Worm (Caenorhabditis elegans): Measurements from ENCODE around the gene F54D5.17.
"Not testable (repeated sequence)": the region's sequence is repeated elsewhere in the genome, so short reads cannot be mapped to it uniquely, and the experiment has no call there.

The F54D5.17 gene

DNA sequence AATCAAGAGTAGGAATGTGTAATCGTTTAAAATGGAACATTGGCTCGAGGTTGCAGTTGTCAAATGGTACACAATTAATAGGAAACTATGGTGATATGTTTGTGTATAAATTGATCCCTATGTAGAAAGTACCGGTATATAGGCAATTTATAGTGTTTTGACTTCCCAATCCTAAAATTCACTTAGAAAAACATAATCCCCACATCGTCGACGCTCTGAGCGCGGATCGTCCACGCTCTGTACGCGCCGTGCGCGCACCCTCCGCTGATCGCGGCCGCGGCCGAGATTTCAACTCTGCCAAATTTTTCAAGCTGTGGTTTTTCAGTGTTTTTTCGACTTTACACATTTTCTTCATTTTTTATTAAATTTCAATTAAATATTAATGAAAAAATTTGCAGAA is at the start of gene F54D5.17:
TSS of gene F54D5.17 (plus strand) at position 301 of the 400 bp plus-strand sequence.
- TF ChIP-seq unc-62 (GFP tag; optimal IDR thresholded peaks at IDR 0.05), result no peak

DNA sequence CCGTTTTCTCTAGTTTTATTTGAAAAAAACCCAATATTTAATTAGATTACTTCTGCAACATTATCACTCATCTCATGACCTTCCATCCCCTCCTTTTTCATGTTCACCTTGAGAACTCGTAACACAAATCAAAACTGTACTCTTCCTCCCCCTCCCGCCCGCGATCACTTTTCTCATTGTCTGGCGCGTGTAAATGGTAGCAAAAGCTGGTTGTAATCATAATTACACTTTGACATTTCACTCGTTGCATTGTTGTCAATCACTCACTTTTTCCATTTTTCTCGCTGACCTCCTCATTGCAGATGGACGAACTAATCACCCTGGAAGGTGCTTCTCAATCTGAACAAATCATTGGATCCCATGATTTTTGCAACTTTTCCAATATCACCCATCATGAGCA is 46.1 kb upstream of the F54D5.17 start, which contains the start of gene npr-41:
TSS of gene npr-41 (plus strand) at position 301 of the 400 bp plus-strand sequence.
- no peak for TF ChIP-seq unc-62 (GFP tag; optimal IDR thresholded peaks at IDR 0.05)

DNA sequence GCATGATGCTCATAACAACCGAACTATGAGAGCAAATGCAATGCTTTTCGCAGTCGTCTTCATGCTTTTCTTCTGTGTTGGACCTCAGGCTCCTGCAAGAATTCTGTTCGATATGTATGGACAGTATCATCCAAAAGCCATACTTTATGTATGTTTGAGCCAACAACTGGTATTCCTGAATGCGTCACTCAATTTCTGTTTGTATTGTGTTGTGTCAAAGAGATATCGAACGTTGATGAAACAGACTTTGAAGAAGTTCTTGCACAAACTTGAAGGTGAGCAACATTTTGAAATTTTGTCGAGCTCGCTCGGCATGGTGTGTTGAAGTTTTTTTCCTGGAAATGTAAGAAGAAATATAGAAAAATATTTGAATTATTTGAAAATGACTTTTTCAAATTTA is 43.5 kb upstream of the F54D5.17 start:
- TF ChIP-seq unc-62 (GFP tag; optimal IDR thresholded peaks at IDR 0.05), result no peak

DNA sequence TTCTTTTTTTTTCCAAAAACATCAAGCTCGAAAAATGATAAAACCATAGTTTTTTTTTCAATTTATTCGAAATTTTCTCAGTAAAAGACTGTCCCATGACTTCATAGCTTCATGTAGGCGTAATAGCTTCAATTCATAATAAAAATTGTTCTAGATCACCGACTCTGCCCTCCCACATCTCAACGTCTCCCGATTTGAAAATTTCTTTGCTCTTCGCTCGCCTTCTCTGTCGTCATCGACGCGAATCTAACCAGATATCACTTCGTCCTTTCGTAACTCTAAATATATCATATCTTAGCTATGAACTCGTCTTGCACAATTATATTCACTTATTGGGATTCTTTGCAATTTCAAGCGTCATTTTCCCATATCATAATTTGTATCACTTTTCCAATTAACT is 41.7 kb upstream of the F54D5.17 start, which contains the start of gene srh-44:
TSS of gene srh-44 (plus strand) at position 301 of the 400 bp plus-strand sequence.
- no peak for TF ChIP-seq unc-62 (GFP tag; optimal IDR thresholded peaks at IDR 0.05)

DNA sequence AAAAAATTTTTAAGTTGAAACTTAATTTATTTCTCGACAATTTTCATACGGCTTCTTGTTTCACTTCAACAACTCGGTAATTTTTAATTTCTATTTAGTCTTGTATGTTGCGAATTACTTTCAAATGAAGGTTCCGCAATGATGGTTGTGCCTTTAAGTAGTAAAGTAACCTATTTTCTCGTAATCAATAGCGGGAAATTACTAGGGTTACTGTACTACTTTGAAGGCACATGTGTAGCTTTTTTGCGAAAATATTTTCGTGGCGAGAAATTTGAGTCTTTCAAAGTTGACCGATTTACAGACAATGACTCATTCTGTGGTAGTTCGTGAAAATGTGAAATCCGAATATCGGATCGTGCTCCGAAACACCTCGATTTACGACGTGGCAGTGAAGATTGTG is 38.3 kb upstream of the F54D5.17 start, which contains the start of gene B0334.10:
TSS of gene B0334.10 (plus strand) at position 301 of the 400 bp plus-strand sequence.
- no peak for TF ChIP-seq unc-62 (GFP tag; optimal IDR thresholded peaks at IDR 0.05)

DNA sequence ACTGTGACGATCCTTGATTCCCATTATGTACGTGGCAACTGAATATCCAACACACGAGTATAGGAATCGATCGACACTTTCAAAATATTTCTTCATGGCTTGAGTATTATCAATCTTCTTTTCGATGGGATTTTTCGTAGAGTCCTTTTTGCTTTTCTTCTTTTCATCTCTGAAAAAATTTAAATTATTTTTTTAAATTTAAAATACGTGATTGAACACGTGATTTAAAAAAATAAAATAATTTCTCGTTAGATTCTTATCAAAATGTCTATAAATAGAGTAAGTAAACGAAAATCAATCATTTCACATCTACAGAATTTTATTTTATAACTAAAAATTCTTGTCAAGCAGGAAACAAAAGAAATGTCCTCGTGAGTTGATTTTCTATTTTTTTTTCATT is 35.1 kb upstream of the F54D5.17 start, which contains the start of gene Y62F5A.10:
TSS of gene Y62F5A.10 (plus strand) at position 301 of the 400 bp plus-strand sequence.
- TF ChIP-seq unc-62 (GFP tag; optimal IDR thresholded peaks at IDR 0.05), result no peak

DNA sequence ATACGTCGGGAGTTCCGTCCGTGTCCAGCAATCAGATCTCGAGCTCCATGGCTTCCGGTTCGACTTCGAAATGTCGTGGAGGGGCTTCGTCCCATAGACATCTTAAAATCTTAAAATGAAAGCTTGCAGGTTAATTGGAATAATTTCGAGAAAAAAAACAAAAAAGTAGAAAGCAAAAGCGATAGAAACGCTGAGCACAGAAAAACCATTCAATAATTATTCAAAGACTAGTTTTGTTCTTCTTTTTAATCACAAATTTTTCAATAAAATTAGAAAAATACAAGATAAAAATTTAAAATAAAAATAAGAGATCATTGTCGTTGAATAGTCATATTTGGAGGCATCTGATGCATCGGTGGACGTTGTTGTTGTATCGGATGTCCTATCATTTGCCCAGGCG is 29.5 kb upstream of the F54D5.17 start, which contains the start of gene age-1:
TSS of gene age-1 (minus strand) at position 101 of the 400 bp plus-strand sequence.
- TF ChIP-seq unc-62 (GFP tag; optimal IDR thresholded peaks at IDR 0.05), result no peak

DNA sequence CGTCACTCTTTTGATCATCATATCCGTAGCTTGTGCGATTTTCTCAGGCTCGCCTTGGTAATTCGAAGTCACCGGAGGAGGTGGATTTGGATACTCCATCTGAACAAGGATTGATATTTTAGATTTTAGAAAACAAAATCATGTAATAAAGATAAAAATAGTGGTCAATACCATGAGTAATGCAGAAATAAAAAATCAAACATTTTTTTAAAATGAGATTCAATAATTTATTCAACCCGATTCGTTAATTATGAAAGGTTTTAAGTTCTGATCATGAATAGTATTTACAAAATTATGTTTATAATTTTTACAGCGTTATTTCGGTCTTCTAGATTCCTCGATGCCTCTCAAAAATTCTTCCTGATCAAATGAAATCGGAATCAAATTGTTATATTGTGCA is 22.7 kb upstream of the F54D5.17 start, which contains the start of gene mdt-8:
TSS of gene mdt-8 (minus strand) at position 101 of the 400 bp plus-strand sequence.
- no peak for TF ChIP-seq unc-62 (GFP tag; optimal IDR thresholded peaks at IDR 0.05)

DNA sequence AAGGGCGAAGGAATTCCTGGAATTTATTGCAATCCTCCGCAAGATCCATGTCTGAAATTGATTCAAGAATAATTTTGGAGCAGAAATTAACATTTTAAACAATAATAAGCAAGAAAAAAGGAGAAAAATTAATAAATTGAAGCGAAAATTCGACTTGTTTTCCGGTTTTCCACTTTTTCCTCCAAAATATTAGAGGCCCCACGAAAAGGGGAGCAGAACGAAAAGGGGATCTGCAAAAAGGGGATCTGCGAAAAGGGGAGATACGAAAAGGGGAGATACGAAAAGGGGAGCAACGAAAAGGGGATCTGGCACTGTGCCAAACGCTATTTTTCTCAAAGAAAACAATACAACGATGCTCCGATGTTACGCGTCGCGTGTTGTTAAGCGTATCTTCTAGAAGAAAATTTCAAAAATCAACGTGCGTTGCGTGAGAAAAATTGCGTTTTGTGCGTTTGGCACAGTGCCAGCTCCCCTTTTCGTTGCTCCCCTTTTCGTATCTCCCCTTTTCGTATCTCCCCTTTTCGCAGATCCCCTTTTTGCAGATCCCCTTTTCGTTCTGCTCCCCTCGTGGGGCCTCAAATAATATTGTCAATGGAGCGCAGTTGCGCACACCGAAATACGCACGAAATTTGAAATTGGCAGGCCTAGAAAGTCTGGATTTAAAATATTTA is 21.9 kb upstream of the F54D5.17 start, which contains the start of gene Y62F5A.12:
TSS of gene Y62F5A.12 (minus strand) at position 51 of the 671 bp plus-strand sequence.
- TF ChIP-seq unc-62 (GFP tag; optimal IDR thresholded peaks at IDR 0.05), result not testable (repeated sequence)

DNA sequence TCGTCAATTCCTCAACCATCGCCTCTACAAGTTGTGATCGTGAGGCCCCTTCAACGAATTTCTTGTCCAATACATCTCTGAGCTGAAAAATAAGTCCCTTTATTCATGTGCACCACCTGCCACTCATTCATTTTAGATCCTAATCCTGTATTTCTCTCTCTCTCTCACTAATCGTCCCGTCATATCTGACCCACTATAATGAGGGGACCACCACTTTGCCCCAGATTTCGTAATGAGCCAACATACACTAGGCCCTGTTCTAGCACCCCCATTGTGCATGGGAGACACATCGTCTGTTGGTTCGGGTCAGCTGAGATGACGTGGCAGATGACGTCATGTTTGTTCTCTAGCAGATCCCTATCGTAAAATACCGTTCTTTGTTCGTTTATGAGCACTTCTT is 21.0 kb upstream of the F54D5.17 start:
- no peak for TF ChIP-seq unc-62 (GFP tag; optimal IDR thresholded peaks at IDR 0.05)

DNA sequence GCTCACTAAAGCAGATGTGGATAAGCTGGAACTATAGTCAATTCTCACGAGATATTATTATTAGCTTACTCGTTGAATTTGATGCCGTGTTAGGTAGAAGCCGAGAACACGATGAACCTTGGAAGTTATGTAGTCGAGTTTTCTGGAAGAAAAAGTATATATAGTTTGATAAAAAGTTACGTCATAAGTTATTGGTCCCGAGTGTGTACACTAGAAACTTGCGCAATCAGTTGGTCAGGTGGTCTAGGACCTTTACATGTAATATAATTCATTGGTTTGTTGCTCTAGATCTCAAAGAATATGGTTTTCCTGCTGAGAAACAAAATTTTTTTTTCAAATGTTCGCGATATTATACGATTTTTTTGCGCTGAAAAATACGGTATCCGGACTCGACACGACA is 20.5 kb upstream of the F54D5.17 start:
- no peak for TF ChIP-seq unc-62 (GFP tag; optimal IDR thresholded peaks at IDR 0.05)

DNA sequence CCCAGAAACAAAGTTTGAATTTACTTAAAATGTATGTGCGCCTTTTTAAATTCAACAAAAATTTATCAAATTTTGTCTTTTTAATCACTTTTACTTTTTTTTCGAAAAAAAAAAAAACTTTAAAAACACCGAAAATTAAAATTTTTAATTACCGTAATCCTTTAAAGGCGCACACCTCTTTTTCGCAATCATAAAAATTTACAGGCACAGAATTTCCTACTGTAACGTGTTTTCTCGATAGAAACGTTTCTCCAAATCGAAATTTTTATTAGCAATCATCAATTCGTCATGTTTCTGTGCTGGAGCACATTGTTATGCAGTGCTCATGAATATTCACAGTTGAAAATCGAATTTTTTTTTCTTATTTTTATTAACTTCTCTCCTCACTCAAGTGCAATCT is 19.9 kb upstream of the F54D5.17 start:
- no peak for TF ChIP-seq unc-62 (GFP tag; optimal IDR thresholded peaks at IDR 0.05)

DNA sequence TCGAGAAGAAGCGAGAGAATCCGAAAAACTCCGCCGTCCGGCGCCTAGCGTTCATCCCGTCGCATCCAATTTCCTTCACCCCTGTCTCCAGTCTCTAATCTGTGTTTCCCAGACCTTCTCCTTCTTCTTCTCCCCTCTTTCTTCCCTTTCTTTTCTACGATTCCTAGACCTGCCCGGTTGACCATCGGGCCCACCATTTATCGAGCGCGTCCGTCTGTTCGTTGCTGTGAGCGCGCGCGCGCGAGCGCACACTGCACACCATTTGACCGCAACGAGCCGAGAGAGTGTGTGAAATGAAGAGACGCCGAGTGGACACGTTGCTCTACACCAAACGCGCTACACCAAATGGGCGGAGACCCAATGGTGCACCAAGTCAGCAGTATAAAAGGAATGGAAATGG is 19.3 kb upstream of the F54D5.17 start:
- TF ChIP-seq unc-62 (GFP tag; optimal IDR thresholded peaks at IDR 0.05), result no peak

DNA sequence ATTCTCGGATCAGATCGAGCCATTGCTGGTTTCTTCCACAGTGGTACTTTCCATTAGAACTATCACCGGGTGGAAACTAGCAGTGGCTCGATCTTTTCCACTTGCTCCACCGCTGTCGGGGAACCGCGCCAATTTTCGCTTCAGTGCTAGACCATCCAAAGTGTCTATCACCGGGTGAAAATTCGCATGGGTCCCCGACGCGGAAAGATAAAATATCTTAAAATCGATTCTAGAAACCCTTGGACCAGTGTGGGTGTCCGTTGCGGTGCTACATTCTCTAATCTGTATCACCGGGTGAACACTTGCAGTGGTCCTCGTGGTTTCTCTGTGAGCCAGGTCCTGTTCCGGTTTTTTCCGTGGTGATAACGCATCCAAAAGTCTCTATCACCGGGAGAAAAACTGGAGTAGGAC is 18.8 kb upstream of the F54D5.17 start:
- TF ChIP-seq unc-62 (GFP tag; optimal IDR thresholded peaks at IDR 0.05), result no peak

DNA sequence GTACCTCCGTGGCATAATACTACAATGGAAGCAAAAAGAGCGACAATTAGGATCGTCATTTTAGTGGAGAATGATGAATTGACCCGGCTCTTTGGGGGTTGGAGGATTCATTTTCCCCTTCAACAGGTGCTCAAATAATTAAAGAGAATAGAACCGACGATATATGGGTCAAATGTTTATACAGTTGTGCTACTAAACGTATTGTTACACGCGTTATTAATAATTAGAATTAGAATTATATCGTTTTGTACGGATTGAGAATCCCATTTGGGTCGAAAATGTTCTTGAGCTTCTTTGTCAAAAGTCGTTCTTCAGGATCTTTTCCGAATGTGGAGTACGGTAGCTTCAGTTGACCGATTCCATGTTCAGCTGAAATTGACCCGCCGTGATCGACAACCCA is 17.7 kb upstream of the F54D5.17 start, which contains the start of gene Y62F5A.9:
TSS of gene Y62F5A.9 (minus strand) at position 101 of the 400 bp plus-strand sequence.
- TF ChIP-seq unc-62 (GFP tag; optimal IDR thresholded peaks at IDR 0.05), result no peak

DNA sequence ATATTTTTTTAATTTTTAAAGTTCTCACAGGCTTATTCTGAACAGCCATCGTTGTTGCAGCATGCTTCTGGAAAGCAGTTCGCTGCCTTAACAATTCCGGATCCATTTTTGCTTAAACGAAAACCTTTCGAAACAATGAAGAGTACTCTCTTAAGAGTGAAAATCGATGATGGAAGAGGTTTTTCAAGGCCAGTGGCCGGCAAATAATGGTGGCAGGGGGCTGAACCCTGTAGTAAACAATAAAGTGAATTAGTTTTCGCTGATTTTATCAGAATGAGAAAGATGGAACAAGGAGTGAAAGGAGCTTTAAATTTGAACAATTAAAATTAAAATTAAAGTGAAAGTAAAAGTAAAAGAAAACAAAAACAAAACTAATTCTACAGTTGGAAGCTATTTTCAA is 14.1 kb upstream of the F54D5.17 start, which contains the start of gene gtf-2E2:
TSS of gene gtf-2E2 (minus strand) at position 111 of the 400 bp plus-strand sequence.
- TF ChIP-seq unc-62 (GFP tag; optimal IDR thresholded peaks at IDR 0.05), result no peak

DNA sequence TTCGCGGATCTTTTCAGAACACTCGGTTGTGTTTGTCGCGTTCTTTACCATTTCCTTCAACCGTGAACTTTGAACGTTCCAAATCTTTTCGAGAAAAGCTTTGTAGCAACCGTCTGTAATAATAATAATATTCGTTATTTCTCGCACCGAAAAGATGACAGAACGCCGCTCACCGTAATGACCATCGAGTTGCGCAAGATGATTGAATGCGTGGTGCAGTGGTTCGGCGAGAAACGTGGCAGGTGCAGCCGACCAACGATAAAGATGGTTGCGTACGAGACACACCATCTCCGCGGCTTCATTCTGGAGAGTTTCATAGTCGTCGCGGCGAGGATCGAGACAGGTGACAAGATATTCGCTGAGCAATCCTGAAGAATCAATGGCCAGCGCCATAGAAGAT is 13.5 kb upstream of the F54D5.17 start:
- no peak for TF ChIP-seq unc-62 (GFP tag; optimal IDR thresholded peaks at IDR 0.05)

Data from whole organism, dauer.